Worm (Caenorhabditis elegans) whole organism, young adult: ENCODE measurements around the gene Y17G9A.3.

Experiments used
- B0261.1 ChIP-seq: sonication (generic microtip); optimal IDR thresholded peaks from 2 replicates; lab custom pipeline; 2016; ENCODE audit warnings: mild to moderate bottlenecking, missing genetic modification characterization, moderate library complexity, missing compliant biosample characterization
- C06A6.2 ChIP-seq: fragments of 200-800 bp; sonication (Bioruptor generic); conservative IDR thresholded peaks from 2 replicates; pipeline ENCODE4 v1.3.6; 2022; ENCODE audit warnings: missing genetic modification characterization, missing compliant biosample characterization
- C17E4.6 ChIP-seq: fragments of 200-800 bp; sonication (Bioruptor generic); IDR thresholded peaks from 2 replicates; pipeline ENCODE4 v1.3.6; 2022; ENCODE audit warnings: missing genetic modification reagents, missing genetic modification characterization, missing compliant biosample characterization
- F49E8.2 ChIP-seq: sonication (generic microtip); optimal IDR thresholded peaks from 3 replicates; lab custom pipeline; 2017; ENCODE audit warnings: missing genetic modification characterization, mild to moderate bottlenecking, missing compliant biosample characterization, antibody characterized with exemption, moderate library complexity; ENCODE audit not compliant: insufficient read depth
- T07F8.4 ChIP-seq: sonication (generic microtip); optimal IDR thresholded peaks from 2 replicates; lab custom pipeline; 2016; ENCODE audit warnings: mild to moderate bottlenecking, missing genetic modification characterization, moderate library complexity, missing compliant biosample characterization
- ama-1 ChIP-seq, 3 experiments: fragments of 150-350 bp in 1 of 3; sonication (generic microtip) in 2 of 3; optimal IDR thresholded peaks; 2 replicates each; lab custom pipeline; 2014 to 2018; ENCODE audit warnings: missing biosample characterization in 2 of 3, missing genetic modification characterization in 2 of 3, missing genetic modification reagents in 2 of 3
- attf-3 ChIP-seq: fragments of 200-800 bp; sonication (Bioruptor generic); conservative IDR thresholded peaks from 2 replicates; pipeline ENCODE4 v1.3.6; 2022; ENCODE audit warnings: missing genetic modification reagents, missing genetic modification characterization, missing compliant biosample characterization
- ccch-3 ChIP-seq: fragments of 200-800 bp; sonication (Bioruptor generic); optimal IDR thresholded peaks from 2 replicates; lab custom pipeline; 2018; ENCODE audit warnings: mild to moderate bottlenecking, missing genetic modification characterization, missing compliant biosample characterization
- ceh-27 ChIP-seq: fragments of 200-800 bp; sonication (Bioruptor generic); optimal IDR thresholded peaks from 2 replicates; lab custom pipeline; 2018; ENCODE audit warnings: mild to moderate bottlenecking, missing genetic modification characterization, moderate library complexity, missing compliant biosample characterization
- dox-1 ChIP-seq: fragments of 200-800 bp; sonication (Bioruptor generic); IDR thresholded peaks from 2 replicates; pipeline ENCODE4 v1.3.6; 2022; ENCODE audit warnings: missing genetic modification reagents, missing genetic modification characterization, missing compliant biosample characterization
- fkh-3 ChIP-seq: sonication (generic microtip); optimal IDR thresholded peaks from 2 replicates; lab custom pipeline; 2016; ENCODE audit warnings: mild to moderate bottlenecking, missing genetic modification characterization, missing compliant biosample characterization
- hlh-12 ChIP-seq: sonication (generic microtip); optimal IDR thresholded peaks from 2 replicates; lab custom pipeline; 2016; ENCODE audit warnings: missing genetic modification characterization, missing compliant biosample characterization
- hmg-1.2 ChIP-seq: fragments of 200-800 bp; sonication (Bioruptor generic); IDR thresholded peaks from 2 replicates; pipeline ENCODE4 v1.3.6; 2022; ENCODE audit warnings: missing genetic modification reagents, missing genetic modification characterization, missing compliant biosample characterization
- hrde-1 ChIP-seq: sonication (generic microtip); optimal IDR thresholded peaks from 2 replicates; lab custom pipeline; 2016; ENCODE audit warnings: missing genetic modification characterization, mild to moderate bottlenecking, missing compliant biosample characterization, moderate library complexity, missing genotype, missing genetic modification reagents, borderline replicate concordance
- hsf-1 ChIP-seq: fragments of 200-800 bp; sonication (Bioruptor generic); IDR thresholded peaks from 2 replicates; pipeline ENCODE4 v1.3.6; 2022; ENCODE audit warnings: missing genetic modification reagents, missing genetic modification characterization, missing compliant biosample characterization
- let-607 ChIP-seq, 2 experiments: fragments of 200-800 bp in 1 of 2; sonication (Bioruptor generic) in 1 of 2; sonication (generic microtip) in 1 of 2; optimal IDR thresholded peaks; 2 replicates each; lab custom pipeline; 2016 to 2018; ENCODE audit warnings: mild to moderate bottlenecking in 2 of 2, missing compliant biosample characterization in 2 of 2, missing genetic modification characterization in 2 of 2, moderate library complexity in 2 of 2, missing genotype in 1 of 2
- lir-1 ChIP-seq: fragments of 200-800 bp; sonication (Bioruptor generic); conservative IDR thresholded peaks from 2 replicates; pipeline ENCODE4 v1.3.6; 2022; ENCODE audit warnings: missing genetic modification reagents, missing genetic modification characterization, missing compliant biosample characterization
- lsl-1 ChIP-seq: fragments of 200-800 bp; sonication (Bioruptor generic); optimal IDR thresholded peaks from 2 replicates; lab custom pipeline; 2018; ENCODE audit warnings: mild to moderate bottlenecking, missing genetic modification characterization, moderate library complexity, missing compliant biosample characterization
- lsy-27 ChIP-seq: sonication (generic microtip); optimal IDR thresholded peaks from 2 replicates; lab custom pipeline; 2017; ENCODE audit warnings: missing genetic modification characterization, mild to moderate bottlenecking, missing compliant biosample characterization, antibody characterized with exemption, missing genotype, borderline replicate concordance; ENCODE audit not compliant: insufficient read depth
- madf-3 ChIP-seq: fragments of 200-800 bp; sonication (Bioruptor generic); IDR thresholded peaks from 2 replicates; pipeline ENCODE4 v1.3.6; 2022; ENCODE audit warnings: missing genetic modification reagents, missing genetic modification characterization, missing compliant biosample characterization
- madf-8 ChIP-seq: fragments of 200-800 bp; sonication (Bioruptor generic); conservative IDR thresholded peaks from 2 replicates; pipeline ENCODE4 v1.3.6; 2022; ENCODE audit warnings: missing genetic modification reagents, missing genetic modification characterization, missing compliant biosample characterization
- mcd-1 ChIP-seq: fragments of 200-800 bp; sonication (Bioruptor generic); IDR thresholded peaks from 2 replicates; pipeline ENCODE4 v1.3.6; 2022; ENCODE audit warnings: missing genetic modification reagents, missing genetic modification characterization, missing compliant biosample characterization
- nfya-2 ChIP-seq: fragments of 200-800 bp; sonication (Bioruptor generic); IDR thresholded peaks from 2 replicates; pipeline ENCODE4 v1.3.6; 2022; ENCODE audit warnings: missing genetic modification reagents, missing genetic modification characterization, missing compliant biosample characterization
- nfyb-1 ChIP-seq: fragments of 200-800 bp; sonication (Bioruptor generic); IDR thresholded peaks from 2 replicates; pipeline ENCODE4 v1.3.6; 2022; ENCODE audit warnings: missing genetic modification reagents, missing genetic modification characterization, missing compliant biosample characterization
- pha-4 ChIP-seq: fragments of 150-350 bp; sonication (generic microtip); optimal IDR thresholded peaks from 2 replicates; lab custom pipeline; 2014; ENCODE audit warnings: missing biosample characterization, missing genetic modification reagents, missing genetic modification characterization
- sdz-38 ChIP-seq: sonication (generic microtip); optimal IDR thresholded peaks from 2 replicates; lab custom pipeline; 2016; ENCODE audit warnings: missing genotype, missing genetic modification characterization, missing compliant biosample characterization
- snpc-1.3 ChIP-seq: sonication (generic microtip); optimal IDR thresholded peaks from 2 replicates; lab custom pipeline; 2017; ENCODE audit warnings: missing genetic modification characterization, mild to moderate bottlenecking, missing compliant biosample characterization, antibody characterized with exemption, moderate library complexity, missing genotype, missing genetic modification reagents; ENCODE audit not compliant: insufficient read depth
- snpc-3.4 ChIP-seq: sonication (generic microtip); optimal IDR thresholded peaks from 2 replicates; lab custom pipeline; 2017; ENCODE audit warnings: missing genetic modification characterization, mild to moderate bottlenecking, missing compliant biosample characterization, antibody characterized with exemption, moderate library complexity, missing genotype, missing genetic modification reagents
- snpc-4 ChIP-seq, 5 experiments: fragments of 150-350 bp in 1 of 5; sonication (generic microtip) in 4 of 5; optimal IDR thresholded peaks; 2 replicates each; lab custom pipeline; 2014 to 2018; ENCODE audit warnings: missing genetic modification characterization in 5 of 5, missing biosample characterization in 3 of 5, antibody characterized with exemption in 2 of 5, mild to moderate bottlenecking in 2 of 5, missing compliant biosample characterization in 2 of 5, missing genotype in 2 of 5, moderate library complexity in 2 of 5, missing genetic modification reagents in 1 of 5
- tbp1 ChIP-seq: fragments of 200-800 bp; sonication (Bioruptor generic); optimal IDR thresholded peaks from 2 replicates; lab custom pipeline; 2018; ENCODE audit warnings: mild to moderate bottlenecking, missing genetic modification characterization, missing compliant biosample characterization
- zfh-2 ChIP-seq: fragments of 200-800 bp; sonication (Bioruptor generic); conservative IDR thresholded peaks from 2 replicates; pipeline ENCODE4 v1.3.6; 2022; ENCODE audit warnings: missing genetic modification reagents, missing genetic modification characterization, missing compliant biosample characterization

Gene Y17G9A.3

ce11 chrIV:4858573-4858972, at the start of gene Y17G9A.3:
TSS of gene Y17G9A.3 (minus strand) at chrIV:4858673.
- TF ChIP-seq attf-3 (no peak), lir-1 (GFP tag; lab: Robert Waterston, UW) (no peak), tbp1 (GFP tag; lab: Kevin White, UChicago) (no peak), nfya-2 (GFP tag; lab: Robert Waterston, UW) (no peak), fkh-3 (tag; lab: Kevin White, UChicago) (no peak), ama-1 (optimal IDR thresholded peaks at IDR 0.05; lab: Kevin White, UChicago) (no peak), ama-1 (GFP tag; optimal IDR thresholded peaks at IDR 0.05; lab: Kevin White, UChicago) (no peak), B0261.1 (tag; lab: Kevin White, UChicago) (no peak), snpc-4 (GFP tag; optimal IDR thresholded peaks at IDR 0.05; lab: Kevin White, UChicago) (no peak), snpc-4 (tag; optimal IDR thresholded peaks at IDR 0.05; lab: Kevin White, UChicago) (no peak), T07F8.4 (tag; lab: Kevin White, UChicago) (no peak), pha-4 (tag; lab: Kevin White, UChicago) (no peak), ccch-3 (GFP tag; lab: Kevin White, UChicago) (no peak), sdz-38 (tag; lab: Kevin White, UChicago) (no peak), F49E8.2 (tag; lab: Kevin White, UChicago) (no peak), C17E4.6 (GFP tag; lab: Robert Waterston, UW) (no peak), madf-8 (GFP tag; lab: Robert Waterston, UW) (no peak), lsy-27 (tag; lab: Kevin White, UChicago) (no peak), snpc-1.3 (tag; lab: Kevin White, UChicago) (no peak)

ce11 chrIV:4905645-4906135, 47.2 kb upstream of the Y17G9A.3 start, which contains the start of gene T08B6.4:
TSS of gene T08B6.4 (plus strand) at chrIV:4905695.
- TF ChIP-seq nfyb-1 (GFP tag; lab: Robert Waterston, UW) (no peak), hlh-12 (tag; lab: Kevin White, UChicago) (no peak), hrde-1 (tag; lab: Kevin White, UChicago) (no peak), hmg-1.2 (GFP tag; lab: Robert Waterston, UW) (no peak), hsf-1 (no peak; the same call in 1 of the 2 replicates), snpc-3.4 (tag; lab: Kevin White, UChicago) (no peak), ceh-27 (GFP tag; lab: Kevin White, UChicago) (no peak), dox-1 (GFP tag; lab: Robert Waterston, UW) (no peak), madf-3 (no peak), zfh-2 (GFP tag; lab: Robert Waterston, UW) (no peak), C06A6.2 (GFP tag; lab: Robert Waterston, UW) (no peak), let-607 (tag; optimal IDR thresholded peaks at IDR 0.05; lab: Kevin White, UChicago) (no peak)

ce11 chrIV:4903961-4904360, 45.5 kb upstream of the Y17G9A.3 start, which contains the start of gene str-161:
TSS of gene str-161 (minus strand) at chrIV:4904061.
- TF ChIP-seq lsl-1 (GFP tag; lab: Kevin White, UChicago) = no peak
- TF ChIP-seq mcd-1 (GFP tag; lab: Robert Waterston, UW) = no peak
- no peak for TF ChIP-seq hlh-12 (tag; lab: Kevin White, UChicago)
- TF ChIP-seq, all 124 proteins: peak for 0
